Fruit fly (Drosophila melanogaster): ENCODE results near the gene CG2767.

- TF ChIP-seq jim (GFP tag; optimal IDR thresholded peaks at IDR 0.05) (no peak), Vsx2 (GFP tag; optimal IDR thresholded peaks at IDR 0.05; ENCODE audit: partially characterized antibody) (no peak), h (GFP tag; optimal IDR thresholded peaks at IDR 0.05) (peak; percentile 96), woc (GFP tag; optimal IDR thresholded peaks at IDR 0.05) (peak; percentile 93), Abd-B (GFP tag; optimal IDR thresholded peaks at IDR 0.05) (no peak), foxo (GFP tag; optimal IDR thresholded peaks at IDR 0.05) (peak in 1 of 2 experiments; percentile 97), OdsH (GFP tag; optimal IDR thresholded peaks at IDR 0.05) (peak; percentile 97), psq (GFP tag; optimal IDR thresholded peaks at IDR 0.05) (peak; percentile 95), HLH106 (tag; optimal IDR thresholded peaks at IDR 0.05) (peak; percentile 97)
Observed at dm6 chr3R:8001074-8001669, 6.7 kb downstream of the CG2767 start, which contains the start of the genes Kmn2 and CG2698.

Measured in whole organism, wandering third instar larva.